Worm (Caenorhabditis elegans) whole organism, L4 larva: ENCODE measurements around the gene skpo-1.

Source experiments
- D1046.2 ChIP-seq: fragments of 200-800 bp; sonication (Bioruptor generic); IDR thresholded peaks from 2 replicates; pipeline ENCODE4 v1.3.6; 2022; ENCODE audit warnings: missing genetic modification characterization, missing compliant biosample characterization
- F10B5.3 ChIP-seq: sonication (generic microtip); optimal IDR thresholded peaks from 2 replicates; lab custom pipeline; 2016; ENCODE audit warnings: mild to moderate bottlenecking, missing genetic modification characterization, missing compliant biosample characterization
- F26F4.8 ChIP-seq: fragments of 200-800 bp; sonication (Bioruptor generic); conservative IDR thresholded peaks from 2 replicates; pipeline ENCODE4 v1.3.6; 2022; ENCODE audit warnings: missing genetic modification characterization, missing compliant biosample characterization
- F37D6.2 ChIP-seq: sonication (generic microtip); optimal IDR thresholded peaks from 2 replicates; lab custom pipeline; 2016; ENCODE audit warnings: mild to moderate bottlenecking, missing genetic modification characterization, missing compliant biosample characterization
- F44E2.7 ChIP-seq: fragments of 200-800 bp; sonication (Bioruptor generic); IDR thresholded peaks from 2 replicates; pipeline ENCODE4 v2.1.2; 2022; ENCODE audit warnings: missing genetic modification characterization, missing compliant biosample characterization
- Y48G9A.11 ChIP-seq: fragments of 200-800 bp; sonication (Bioruptor generic); IDR thresholded peaks from 2 replicates; pipeline ENCODE4 v1.3.6; 2022; ENCODE audit warnings: missing genetic modification reagents, missing genetic modification characterization, missing compliant biosample characterization
- Y5F2A.4 ChIP-seq: fragments of 200-800 bp; sonication (Bioruptor generic); optimal IDR thresholded peaks from 2 replicates; lab custom pipeline; 2018; ENCODE audit warnings: mild to moderate bottlenecking, missing genetic modification characterization, missing compliant biosample characterization
- ZK337.2 ChIP-seq: fragments of 200-800 bp; sonication (Bioruptor generic); IDR thresholded peaks from 2 replicates; pipeline ENCODE4 v1.3.6; 2022; ENCODE audit warnings: missing genetic modification reagents, missing genetic modification characterization, missing compliant biosample characterization
- ZK546.5 ChIP-seq, 2 experiments: sonication (generic microtip); optimal IDR thresholded peaks; 2 replicates each; lab custom pipeline; 2017; ENCODE audit warnings: missing biosample characterization in 2 of 2, missing genetic modification characterization in 2 of 2
- aha-1 ChIP-seq: fragments of 150-350 bp; peaks from one replicate; lab custom pipeline; 2014; ENCODE audit warnings: missing biosample characterization, missing genetic modification characterization
- aly-2 ChIP-seq: sonication (generic microtip); optimal IDR thresholded peaks from 2 replicates; lab custom pipeline; 2018; ENCODE audit warnings: missing biosample characterization, missing genetic modification characterization
- attf-4 ChIP-seq: sonication (generic microtip); optimal IDR thresholded peaks from 3 replicates; lab custom pipeline; 2017; ENCODE audit warnings: missing biosample characterization, missing genetic modification characterization
- ceh-28 ChIP-seq: fragments of 150-350 bp; optimal IDR thresholded peaks from 2 replicates; lab custom pipeline; 2014; ENCODE audit warnings: missing biosample characterization, missing genetic modification reagents, missing genetic modification characterization
- ceh-44 ChIP-seq: fragments of 200-800 bp; sonication (Bioruptor generic); IDR thresholded peaks from 2 replicates; pipeline ENCODE4 v1.3.6; 2022; ENCODE audit warnings: missing genetic modification reagents, missing genetic modification characterization, missing compliant biosample characterization
- ces-1 ChIP-seq: fragments of 150-350 bp; sonication (generic microtip); optimal IDR thresholded peaks from 4 replicates; lab custom pipeline; 2014; ENCODE audit warnings: missing biosample characterization, missing genetic modification reagents, missing genetic modification characterization
- daf-12 ChIP-seq: fragments of 150-350 bp; optimal IDR thresholded peaks from 2 replicates; lab custom pipeline; 2014; ENCODE audit warnings: missing biosample characterization, missing genetic modification reagents, missing genetic modification characterization
- dmd-6 ChIP-seq: fragments of 200-800 bp; sonication (Bioruptor generic); IDR thresholded peaks from 2 replicates; pipeline ENCODE4 v1.3.6; 2022; ENCODE audit warnings: missing genetic modification reagents, missing genetic modification characterization, missing compliant biosample characterization
- dmd-8 ChIP-seq: fragments of 200-800 bp; sonication (Bioruptor generic); IDR thresholded peaks from 2 replicates; pipeline ENCODE4 v1.3.6; 2022; ENCODE audit warnings: missing genetic modification characterization, missing compliant biosample characterization
- dmd-9 ChIP-seq: fragments of 200-800 bp; sonication (Bioruptor generic); IDR thresholded peaks from 2 replicates; pipeline ENCODE4 v1.3.6; 2022; ENCODE audit warnings: missing genetic modification reagents, missing genetic modification characterization, missing compliant biosample characterization
- fkh-10 ChIP-seq: fragments of 150-350 bp; optimal IDR thresholded peaks from 2 replicates; lab custom pipeline; 2014; ENCODE audit warnings: missing biosample characterization, missing genetic modification reagents, missing genetic modification characterization
- hlh-11 ChIP-seq: fragments of 200-800 bp; sonication (Bioruptor generic); optimal IDR thresholded peaks from 2 replicates; lab custom pipeline; 2018; ENCODE audit warnings: mild to moderate bottlenecking, missing genetic modification characterization, missing compliant biosample characterization
- hlh-30 ChIP-seq: sonication (generic microtip); optimal IDR thresholded peaks from 2 replicates; lab custom pipeline; 2017; ENCODE audit warnings: antibody characterized with exemption, mild to moderate bottlenecking, missing genetic modification characterization, missing compliant biosample characterization; ENCODE audit not compliant: insufficient read depth
- lin-1 ChIP-seq: fragments of 200-800 bp; sonication (Bioruptor generic); IDR thresholded peaks from 2 replicates; pipeline ENCODE4 v1.3.6; 2022; ENCODE audit warnings: missing genetic modification reagents, missing genetic modification characterization, missing compliant biosample characterization
- lin-13 ChIP-seq: fragments of 150-350 bp; optimal IDR thresholded peaks from 2 replicates; lab custom pipeline; 2014; ENCODE audit warnings: missing biosample characterization, missing genetic modification reagents, missing genetic modification characterization
- lin-15B ChIP-seq: fragments of 150-350 bp; sonication (generic microtip); optimal IDR thresholded peaks from 3 replicates; lab custom pipeline; 2014; ENCODE audit warnings: missing biosample characterization, missing genetic modification characterization
- lir-3 ChIP-seq: sonication (generic microtip); optimal IDR thresholded peaks from 2 replicates; lab custom pipeline; 2016; ENCODE audit warnings: mild to moderate bottlenecking, missing genetic modification characterization, missing compliant biosample characterization
- lsy-2 ChIP-seq, 2 experiments: fragments of 150-350 bp in 1 of 2; sonication (generic microtip) in 1 of 2; optimal IDR thresholded peaks; 2 replicates each; lab custom pipeline; 2014 to 2017; ENCODE audit warnings: missing biosample characterization in 2 of 2, missing genetic modification characterization in 2 of 2
- madf-9 ChIP-seq: fragments of 200-800 bp; sonication (Bioruptor generic); conservative IDR thresholded peaks from 2 replicates; pipeline ENCODE4 v1.3.6; 2022; ENCODE audit warnings: missing genetic modification reagents, missing genetic modification characterization, missing compliant biosample characterization
- mdl-1 ChIP-seq, 2 experiments: fragments of 150-350 bp in 1 of 2; sonication (generic microtip) in 1 of 2; optimal IDR thresholded peaks; 2 replicates each; lab custom pipeline; 2014 to 2017; ENCODE audit warnings: missing biosample characterization in 2 of 2, missing genetic modification characterization in 2 of 2
- mep-1 ChIP-seq: fragments of 150-350 bp; sonication (generic microtip); optimal IDR thresholded peaks from 3 replicates; lab custom pipeline; 2014; ENCODE audit warnings: missing biosample characterization, missing genetic modification characterization
- mes-2 ChIP-seq: sonication (generic microtip); optimal IDR thresholded peaks from 2 replicates; lab custom pipeline; 2016; ENCODE audit warnings: missing genotype, mild to moderate bottlenecking, missing genetic modification characterization, missing compliant biosample characterization; ENCODE audit not compliant: poor library complexity, severe bottlenecking
- nhr-111 ChIP-seq: fragments of 200-800 bp; sonication (Bioruptor generic); optimal IDR thresholded peaks from 2 replicates; lab custom pipeline; 2018; ENCODE audit warnings: mild to moderate bottlenecking, missing genetic modification characterization, missing compliant biosample characterization
- nhr-28 ChIP-seq: fragments of 150-350 bp; optimal IDR thresholded peaks from 2 replicates; lab custom pipeline; 2014; ENCODE audit warnings: missing biosample characterization, missing genetic modification characterization
- nhr-41 ChIP-seq: fragments of 200-800 bp; sonication (Bioruptor generic); IDR thresholded peaks from 2 replicates; pipeline ENCODE4 v1.3.6; 2022; ENCODE audit warnings: missing genetic modification reagents, missing genetic modification characterization, missing compliant biosample characterization
- nhr-76 ChIP-seq: fragments of 150-350 bp; optimal IDR thresholded peaks from 2 replicates; lab custom pipeline; 2014; ENCODE audit warnings: missing biosample characterization, missing genetic modification characterization
- nhr-77 ChIP-seq: fragments of 150-350 bp; optimal IDR thresholded peaks from 2 replicates; lab custom pipeline; 2014; ENCODE audit warnings: missing biosample characterization, missing genetic modification characterization
- pha-4 ChIP-seq, 2 experiments: fragments of 150-350 bp in 1 of 2; fragments of 200-800 bp in 1 of 2; sonication (Bioruptor generic) in 1 of 2; IDR thresholded peaks in 1 of 2; optimal IDR thresholded peaks in 1 of 2; 2 replicates each; pipeline versions ENCODE4 v1.3.6 to Lab custom; 2014 to 2022; ENCODE audit warnings: missing genetic modification characterization in 2 of 2, missing genetic modification reagents in 2 of 2, missing biosample characterization in 1 of 2, missing compliant biosample characterization in 1 of 2
- set-16 ChIP-seq: fragments of 200-800 bp; sonication (Bioruptor generic); IDR thresholded peaks from 2 replicates; pipeline ENCODE4 v1.3.6; 2022; ENCODE audit warnings: missing genetic modification reagents, missing genetic modification characterization, missing compliant biosample characterization
- skn-1 ChIP-seq: fragments of 150-350 bp; optimal IDR thresholded peaks from 2 replicates; lab custom pipeline; 2014; ENCODE audit warnings: missing biosample characterization, missing genetic modification characterization
- snpc-4 ChIP-seq: fragments of 150-350 bp; optimal IDR thresholded peaks from 2 replicates; lab custom pipeline; 2014; ENCODE audit warnings: missing biosample characterization, missing genetic modification characterization
- vab-7 ChIP-seq: fragments of 200-800 bp; sonication (Bioruptor generic); IDR thresholded peaks from 2 replicates; pipeline ENCODE4 v1.3.6; 2022; ENCODE audit warnings: missing genetic modification reagents, missing genetic modification characterization, missing compliant biosample characterization
- zfp-2 ChIP-seq: sonication (generic microtip); optimal IDR thresholded peaks from 2 replicates; lab custom pipeline; 2016; ENCODE audit warnings: mild to moderate bottlenecking, missing genetic modification characterization, missing compliant biosample characterization
- zfp-3 ChIP-seq: fragments of 200-800 bp; sonication (Bioruptor generic); conservative IDR thresholded peaks from 2 replicates; pipeline ENCODE4 v1.3.6; 2022; ENCODE audit warnings: missing genetic modification reagents, missing genetic modification characterization, missing compliant biosample characterization
- zip-11 ChIP-seq: fragments of 200-800 bp; sonication (Bioruptor generic); IDR thresholded peaks from 2 replicates; pipeline ENCODE4 v1.3.6; 2022; ENCODE audit warnings: missing genetic modification characterization, missing compliant biosample characterization

The skpo-1 gene

DNA sequence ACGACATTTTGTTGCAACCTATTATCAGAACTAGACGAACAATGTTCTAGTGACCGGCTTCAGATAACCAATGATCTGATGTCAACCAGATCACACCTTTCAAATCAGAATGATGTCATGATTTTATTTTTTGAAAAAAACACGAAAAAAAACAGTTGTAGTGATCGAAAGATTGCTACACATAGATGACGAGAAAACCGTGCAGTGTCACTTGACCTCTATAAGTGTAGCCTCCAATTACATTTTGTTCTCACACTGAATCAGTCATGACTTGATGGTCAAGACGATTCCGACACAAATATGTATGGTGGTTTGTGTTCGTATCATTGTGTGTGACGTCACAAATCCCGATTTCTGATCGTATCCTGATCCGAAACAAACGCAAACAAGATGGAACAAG is 35.4 kb upstream of the skpo-1 start:
- TF ChIP-seq nhr-41 (GFP tag; lab: Robert Waterston, UW) (no peak), aly-2 (tag; lab: Kevin White, UChicago) (no peak), daf-12 (tag; lab: Kevin White, UChicago) (no peak), dmd-6 (GFP tag; lab: Robert Waterston, UW) (peak; percentile 48; the same call in 1 of the 2 replicates), pha-4 (GFP tag; IDR thresholded peaks at IDR 0.05; lab: Robert Waterston, UW) (no peak), pha-4 (tag; optimal IDR thresholded peaks at IDR 0.05; lab: Kevin White, UChicago) (no peak), lin-1 (GFP tag; lab: Robert Waterston, UW) (no peak), F10B5.3 (no peak), lin-13 (GFP tag; lab: Kevin White, UChicago) (no peak), hlh-11 (tag; lab: Kevin White, UChicago) (peak; percentile 11), hlh-30 (tag; lab: Kevin White, UChicago) (peak; percentile 51), nhr-28 (peak; percentile 77), ces-1 (GFP tag; lab: Kevin White, UChicago) (no peak), nhr-111 (GFP tag; lab: Kevin White, UChicago) (no peak), nhr-76 (tag; lab: Kevin White, UChicago) (no peak), mes-2 (no peak), nhr-77 (tag; lab: Kevin White, UChicago) (no peak), Y5F2A.4 (GFP tag; lab: Kevin White, UChicago) (no peak), dmd-9 (no peak), mdl-1 (tag; optimal IDR thresholded peaks at IDR 0.05; lab: Kevin White, UChicago) (peak in 1 of 2 experiments; percentile 35), attf-4 (tag; lab: Kevin White, UChicago) (no peak), dmd-8 (GFP tag; lab: Robert Waterston, UW) (no peak), set-16 (no peak), zfp-2 (tag; lab: Kevin White, UChicago) (no peak), ZK337.2 (GFP tag; lab: Robert Waterston, UW) (no peak), skn-1 (tag; lab: Kevin White, UChicago) (no peak), vab-7 (GFP tag; lab: Robert Waterston, UW) (no peak), aha-1 (no peak), ceh-44 (GFP tag; lab: Robert Waterston, UW) (no peak), F26F4.8 (GFP tag; lab: Robert Waterston, UW) (no peak), madf-9 (GFP tag; lab: Robert Waterston, UW) (no peak), F44E2.7 (GFP tag; lab: Robert Waterston, UW) (no peak), F37D6.2 (tag; lab: Kevin White, UChicago) (no peak), lsy-2 (tag; optimal IDR thresholded peaks at IDR 0.05; lab: Kevin White, UChicago) (no peak), zip-11 (GFP tag; lab: Robert Waterston, UW) (no peak), Y48G9A.11 (no peak), fkh-10 (no peak), D1046.2 (no peak), lin-15B (tag; lab: Kevin White, UChicago) (no peak), lir-3 (tag; lab: Kevin White, UChicago) (no peak), zfp-3 (no peak), mep-1 (tag; lab: Kevin White, UChicago) (no peak), ceh-28 (tag; lab: Kevin White, UChicago) (no peak), snpc-4 (tag; lab: Kevin White, UChicago) (no peak), ZK546.5 (tag; optimal IDR thresholded peaks at IDR 0.05; lab: Kevin White, UChicago) (no peak)
- TF ChIP-seq, all 104 proteins: peak for 5
